ENCODE assay signal across 1 fruit fly cellular context in the genomic region with DNA sequence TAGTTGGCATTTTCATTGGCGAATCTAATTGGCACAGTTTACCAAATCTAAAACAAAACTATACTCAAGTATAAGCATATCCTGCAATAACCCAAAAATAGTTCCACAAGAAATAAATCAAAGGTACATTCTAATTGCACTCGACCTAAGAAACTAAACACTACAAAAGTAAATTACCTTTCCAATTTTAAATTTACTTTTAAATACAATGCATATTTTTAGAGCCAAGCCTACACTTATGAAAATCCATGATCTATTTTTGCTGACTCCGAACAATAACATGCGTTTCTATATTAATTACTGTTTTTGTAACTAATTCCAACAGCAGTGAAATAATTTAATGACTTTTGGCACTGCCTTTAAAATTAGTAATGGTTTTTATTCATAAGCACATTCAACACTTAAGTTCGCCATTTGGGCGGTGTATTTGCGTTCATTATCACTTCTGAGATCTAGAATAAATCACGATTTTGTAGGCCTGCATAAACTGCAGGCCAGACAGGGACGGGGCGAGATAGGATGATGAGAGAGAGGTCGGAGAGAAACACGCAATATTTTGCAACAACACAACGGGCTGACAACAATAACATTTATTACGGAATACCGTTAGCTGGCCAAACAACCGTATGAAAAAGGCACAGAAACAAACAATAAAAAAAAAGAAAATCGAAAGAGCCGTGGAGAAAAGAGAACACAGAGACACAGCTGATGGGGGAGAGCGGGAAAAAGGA.
TF ChIP-seq lines count a peak whose summit lies in the region.

No protein-coding gene starts in this region.

TF ChIP-seq in whole organism, embryonic, 481 proteins besides CTCF, POLR2A, EP300 and RAD21 (continued from another document):
- TF ChIP-seq HmgZ (tag; optimal IDR thresholded peaks at IDR 0.05; lab: Kevin White, UChicago) (no peak), Poxn (GFP tag; IDR thresholded peaks at IDR 0.05; lab: Robert Waterston, UW) (no peak), grau (tag; optimal IDR thresholded peaks at IDR 0.05; lab: Kevin White, UChicago) (peak; percentile 6), CHES-1-like (GFP tag; optimal IDR thresholded peaks at IDR 0.05; lab: Kevin White, UChicago) (no peak), HmgD (GFP tag; optimal IDR thresholded peaks at IDR 0.05; lab: Kevin White, UChicago) (no peak), CG15514 (GFP tag; optimal IDR thresholded peaks at IDR 0.05; lab: Kevin White, UChicago) (no peak), ind (GFP tag; optimal IDR thresholded peaks at IDR 0.05; lab: Kevin White, UChicago) (no peak), ac (GFP tag; optimal IDR thresholded peaks at IDR 0.05; lab: Kevin White, UChicago) (no peak), CG17361 (GFP tag; IDR thresholded peaks at IDR 0.05; lab: Robert Waterston, UW) (peak; percentile 58; the same call in 2 of the 3 replicates), Six4 (GFP tag; optimal IDR thresholded peaks at IDR 0.05; lab: Kevin White, UChicago) (no peak), peb (GFP tag; IDR thresholded peaks at IDR 0.05; lab: Robert Waterston, UW) (no peak), esg (GFP tag; conservative IDR thresholded peaks at IDR 0.05; lab: Robert Waterston, UW) (no peak), CG30020 (tag; optimal IDR thresholded peaks at IDR 0.05; lab: Kevin White, UChicago) (no peak), dmrt99B (tag; optimal IDR thresholded peaks at IDR 0.05; lab: Kevin White, UChicago) (peak; percentile 35), crc (GFP tag; optimal IDR thresholded peaks at IDR 0.05; lab: Kevin White, UChicago) (no peak), CG6254 (GFP tag; optimal IDR thresholded peaks at IDR 0.05; lab: Kevin White, UChicago) (no peak), Dip2 (GFP tag; IDR thresholded peaks at IDR 0.05; lab: Robert Waterston, UW) (no peak), cato (GFP tag; optimal IDR thresholded peaks at IDR 0.05; lab: Kevin White, UChicago; ENCODE audit: borderline replicate concordance) (no peak), Usf (GFP tag; optimal IDR thresholded peaks at IDR 0.05; lab: Kevin White, UChicago) (no peak), D19A (tag; optimal IDR thresholded peaks at IDR 0.05; lab: Kevin White, UChicago) (no peak), danr (GFP tag; IDR thresholded peaks at IDR 0.05; lab: Robert Waterston, UW) (no peak), MTF-1 (GFP tag; optimal IDR thresholded peaks at IDR 0.05; lab: Kevin White, UChicago; ENCODE audit: borderline replicate concordance) (no peak), slou (GFP tag; optimal IDR thresholded peaks at IDR 0.05; lab: Kevin White, UChicago) (no peak), Elba2 (GFP tag; optimal IDR thresholded peaks at IDR 0.05; lab: Kevin White, UChicago) (no peak), amos (GFP tag; IDR thresholded peaks at IDR 0.05; lab: Robert Waterston, UW; ENCODE audit: partially characterized antibody) (no peak), MBD-R2 (GFP tag; IDR thresholded peaks at IDR 0.05; lab: Robert Waterston, UW) (no peak), hkb (optimal IDR thresholded peaks at IDR 0.05; lab: Kevin White, UChicago) (no peak), hkb (GFP tag; IDR thresholded peaks at IDR 0.05; lab: Robert Waterston, UW) (no peak), CG2199 (GFP tag; IDR thresholded peaks at IDR 0.05; lab: Robert Waterston, UW) (no peak), Hmr (GFP tag; optimal IDR thresholded peaks at IDR 0.05; lab: Kevin White, UChicago) (peak; percentile 5), CG32532 (GFP tag; IDR thresholded peaks at IDR 0.05; lab: Robert Waterston, UW) (no peak), ewg (GFP tag; optimal IDR thresholded peaks at IDR 0.05; lab: Kevin White, UChicago) (no peak), pita (GFP tag; optimal IDR thresholded peaks at IDR 0.05; lab: Kevin White, UChicago) (no peak), mld (GFP tag; IDR thresholded peaks at IDR 0.05; lab: Robert Waterston, UW; ENCODE audit: partially characterized antibody) (no peak), Fer2 (tag; optimal IDR thresholded peaks at IDR 0.05; lab: Kevin White, UChicago) (no peak), dysf (GFP tag; IDR thresholded peaks at IDR 0.05; lab: Robert Waterston, UW) (no peak), D (optimal IDR thresholded peaks at IDR 0.05; lab: Kevin White, UChicago) (no peak), D (GFP tag; optimal IDR thresholded peaks at IDR 0.05; lab: Kevin White, UChicago) (no peak), CG3847 (GFP tag; IDR thresholded peaks at IDR 0.05; lab: Robert Waterston, UW) (no peak), ro (GFP tag; IDR thresholded peaks at IDR 0.05; lab: Robert Waterston, UW) (no peak), pho (GFP tag; optimal IDR thresholded peaks at IDR 0.05; lab: Kevin White, UChicago) (no peak), Dip3 (GFP tag; optimal IDR thresholded peaks at IDR 0.05; lab: Kevin White, UChicago) (peak; percentile 5), so (GFP tag; IDR thresholded peaks at IDR 0.05; lab: Robert Waterston, UW) (no peak), fu2 (GFP tag; optimal IDR thresholded peaks at IDR 0.05; lab: Kevin White, UChicago) (no peak), CG16813 (GFP tag; IDR thresholded peaks at IDR 0.05; lab: Robert Waterston, UW; ENCODE audit: partially characterized antibody) (no peak), hbn (GFP tag; IDR thresholded peaks at IDR 0.05; lab: Robert Waterston, UW; ENCODE audit: partially characterized antibody) (no peak), CG10321 (GFP tag; IDR thresholded peaks at IDR 0.05; lab: Robert Waterston, UW) (no peak), gcm2 (GFP tag; optimal IDR thresholded peaks at IDR 0.05; lab: Kevin White, UChicago) (no peak), CG6272 (GFP tag; IDR thresholded peaks at IDR 0.05; lab: Robert Waterston, UW) (no peak), nom (GFP tag; optimal IDR thresholded peaks at IDR 0.05; lab: Kevin White, UChicago) (peak; percentile 27), Abd-B (GFP tag; optimal IDR thresholded peaks at IDR 0.05; lab: Kevin White, UChicago) (no peak), CG7928 (GFP tag; optimal IDR thresholded peaks at IDR 0.05; lab: Kevin White, UChicago) (no peak), mirr (GFP tag; optimal IDR thresholded peaks at IDR 0.05; lab: Kevin White, UChicago) (no peak), CG7987 (GFP tag; optimal IDR thresholded peaks at IDR 0.05; lab: Kevin White, UChicago) (no peak), CG14014 (GFP tag; IDR thresholded peaks at IDR 0.05; lab: Robert Waterston, UW) (no peak), GATAe (GFP tag; conservative IDR thresholded peaks at IDR 0.05; lab: Robert Waterston, UW) (no peak), CG17186 (GFP tag; optimal IDR thresholded peaks at IDR 0.05; lab: Kevin White, UChicago) (no peak), CG3065 (GFP tag; optimal IDR thresholded peaks at IDR 0.05; lab: Kevin White, UChicago) (no peak), kay (GFP tag; optimal IDR thresholded peaks at IDR 0.05; lab: Kevin White, UChicago) (no peak), gt (GFP tag; IDR thresholded peaks at IDR 0.05; lab: Robert Waterston, UW) (no peak), CG8359 (GFP tag; optimal IDR thresholded peaks at IDR 0.05; lab: Kevin White, UChicago; ENCODE audit: borderline replicate concordance) (no peak), BEAF-32 (GFP tag; optimal IDR thresholded peaks at IDR 0.05; lab: Kevin White, UChicago) (no peak), toy (GFP tag; IDR thresholded peaks at IDR 0.05; lab: Robert Waterston, UW) (no peak), vfl (GFP tag; optimal IDR thresholded peaks at IDR 0.05; lab: Kevin White, UChicago) (no peak), CG9817 (tag; optimal IDR thresholded peaks at IDR 0.05; lab: Kevin White, UChicago) (no peak), corto (GFP tag; optimal IDR thresholded peaks at IDR 0.05; lab: Kevin White, UChicago) (no peak), Dll (GFP tag; IDR thresholded peaks at IDR 0.05; lab: Robert Waterston, UW; ENCODE audit: partially characterized antibody) (no peak), ems (GFP tag; optimal IDR thresholded peaks at IDR 0.05; lab: Kevin White, UChicago) (no peak), Oli (tag; optimal IDR thresholded peaks at IDR 0.05; lab: Kevin White, UChicago) (peak; percentile 3), tap (tag; optimal IDR thresholded peaks at IDR 0.05; lab: Kevin White, UChicago) (no peak), Hand (GFP tag; optimal IDR thresholded peaks at IDR 0.05; lab: Kevin White, UChicago) (no peak), CG31441 (GFP tag; IDR thresholded peaks at IDR 0.05; lab: Robert Waterston, UW) (0 out of 2 replicates have a peak, but pooled peaks have one; percentile 41), CG4328 (GFP tag; optimal IDR thresholded peaks at IDR 0.05; lab: Kevin White, UChicago) (no peak), B-H2 (GFP tag; optimal IDR thresholded peaks at IDR 0.05; lab: Kevin White, UChicago) (no peak), CG1603 (tag; optimal IDR thresholded peaks at IDR 0.05; lab: Kevin White, UChicago) (no peak), CG7786 (GFP tag; optimal IDR thresholded peaks at IDR 0.05; lab: Kevin White, UChicago) (no peak), Aef1 (GFP tag; IDR thresholded peaks at IDR 0.05; lab: Robert Waterston, UW) (no peak), CG2116 (GFP tag; optimal IDR thresholded peaks at IDR 0.05; lab: Kevin White, UChicago) (no peak), pzg (GFP tag; optimal IDR thresholded peaks at IDR 0.05; lab: Kevin White, UChicago) (no peak), bigmax (GFP tag; optimal IDR thresholded peaks at IDR 0.05; lab: Kevin White, UChicago) (no peak), Asciz (GFP tag; optimal IDR thresholded peaks at IDR 0.05; lab: Kevin White, UChicago) (no peak), CG6765 (GFP tag; optimal IDR thresholded peaks at IDR 0.05; lab: Kevin White, UChicago) (no peak), hb (GFP tag; IDR thresholded peaks at IDR 0.05; lab: Robert Waterston, UW; ENCODE audit: partially characterized antibody) (no peak), CG10462 (GFP tag; optimal IDR thresholded peaks at IDR 0.05; lab: Kevin White, UChicago) (no peak), CG10366 (GFP tag; IDR thresholded peaks at IDR 0.05; lab: Robert Waterston, UW) (no peak), CG4424 (GFP tag; optimal IDR thresholded peaks at IDR 0.05; lab: Kevin White, UChicago) (no peak), CG8924 (tag; optimal IDR thresholded peaks at IDR 0.05; lab: Kevin White, UChicago) (no peak), z (GFP tag; IDR thresholded peaks at IDR 0.05; lab: Robert Waterston, UW) (no peak), dati (GFP tag; IDR thresholded peaks at IDR 0.05; lab: Robert Waterston, UW) (no peak), dm (GFP tag; optimal IDR thresholded peaks at IDR 0.05; lab: Kevin White, UChicago) (no peak), Vsx1 (GFP tag; optimal IDR thresholded peaks at IDR 0.05; lab: Kevin White, UChicago) (no peak), pnt (GFP tag; optimal IDR thresholded peaks at IDR 0.05; lab: Kevin White, UChicago) (no peak), cad (GFP tag; optimal IDR thresholded peaks at IDR 0.05; lab: Kevin White, UChicago) (no peak), schlank (tag; optimal IDR thresholded peaks at IDR 0.05; lab: Kevin White, UChicago) (no peak), az2 (GFP tag; optimal IDR thresholded peaks at IDR 0.05; lab: Kevin White, UChicago) (peak; percentile 5), Dbx (GFP tag; IDR thresholded peaks at IDR 0.05; lab: Robert Waterston, UW) (no peak), CG11398 (GFP tag; optimal IDR thresholded peaks at IDR 0.05; lab: Kevin White, UChicago) (no peak), ken (GFP tag; IDR thresholded peaks at IDR 0.05; lab: Robert Waterston, UW) (no peak), CG7963 (GFP tag; IDR thresholded peaks at IDR 0.05; lab: Robert Waterston, UW; ENCODE audit: partially characterized antibody) (no peak), CG7357 (GFP tag; IDR thresholded peaks at IDR 0.05; lab: Robert Waterston, UW) (no peak)
